Worm (Caenorhabditis elegans) whole organism, L1 larva: Measurements from ENCODE around the gene T05E12.6.

Experiments used
- C16A3.4 ChIP-seq: fragments of 150-350 bp; optimal IDR thresholded peaks from 2 replicates; lab custom pipeline; 2014; ENCODE audit warnings: missing biosample characterization, missing genetic modification characterization
- C34B4.2 ChIP-seq: sonication (generic microtip); optimal IDR thresholded peaks from 2 replicates; lab custom pipeline; 2017; ENCODE audit warnings: mild to moderate bottlenecking, missing genetic modification characterization, missing compliant biosample characterization
- ama-1 ChIP-seq: fragments of 150-350 bp; optimal IDR thresholded peaks from 2 replicates; lab custom pipeline; 2014
- blmp-1 ChIP-seq: fragments of 150-350 bp; optimal IDR thresholded peaks from 2 replicates; lab custom pipeline; 2014; ENCODE audit warnings: missing biosample characterization, missing genetic modification characterization
- ceh-63 ChIP-seq: fragments of 200-800 bp; sonication (Bioruptor generic); optimal IDR thresholded peaks from 2 replicates; lab custom pipeline; 2018; ENCODE audit warnings: mild to moderate bottlenecking, missing genetic modification characterization, missing compliant biosample characterization
- ceh-90 ChIP-seq: sonication (generic microtip); optimal IDR thresholded peaks from 2 replicates; lab custom pipeline; 2016; ENCODE audit warnings: missing genetic modification characterization, missing compliant biosample characterization
- efl-1 ChIP-seq, 4 experiments: fragments of 150-350 bp; optimal IDR thresholded peaks in 3 of 4; peaks in 1 of 4; 1 replicate in 1 of 4; 2 replicates in 3 of 4; lab custom pipeline; 2014; ENCODE audit warnings: missing biosample characterization in 2 of 4, missing genetic modification characterization in 2 of 4, missing genetic modification reagents in 2 of 4
- efl-3 ChIP-seq: fragments of 200-800 bp; sonication (Bioruptor generic); optimal IDR thresholded peaks from 2 replicates; lab custom pipeline; 2018; ENCODE audit warnings: mild to moderate bottlenecking, missing genetic modification characterization, missing compliant biosample characterization
- egl-13 ChIP-seq: sonication (generic microtip); optimal IDR thresholded peaks from 2 replicates; lab custom pipeline; 2016; ENCODE audit warnings: missing genotype, missing genetic modification reagents, missing genetic modification characterization, missing compliant biosample characterization
- egl-27 ChIP-seq, 2 experiments: fragments of 150-350 bp in 1 of 2; sonication (generic microtip); optimal IDR thresholded peaks; 3 replicates each; lab custom pipeline; 2017 to 2018; ENCODE audit warnings: missing biosample characterization in 2 of 2, missing genetic modification characterization in 2 of 2, missing genetic modification reagents in 2 of 2
- elt-2 ChIP-seq: sonication (generic microtip); optimal IDR thresholded peaks from 2 replicates; lab custom pipeline; 2016; ENCODE audit warnings: missing genetic modification characterization, mild to moderate bottlenecking, inconsistent platforms, missing compliant biosample characterization, missing genetic modification reagents
- fkh-10 ChIP-seq: sonication (generic microtip); optimal IDR thresholded peaks from 2 replicates; lab custom pipeline; 2017; ENCODE audit warnings: missing biosample characterization, missing genetic modification reagents, missing genetic modification characterization
- fos-1 ChIP-seq: fragments of 150-350 bp; optimal IDR thresholded peaks from 2 replicates; lab custom pipeline; 2014; ENCODE audit warnings: missing biosample characterization, missing genetic modification characterization
- hpl-2 ChIP-seq: fragments of 150-350 bp; optimal IDR thresholded peaks from 2 replicates; lab custom pipeline; 2014; ENCODE audit warnings: missing biosample characterization, missing genetic modification reagents, missing genetic modification characterization
- jun-1 ChIP-seq: fragments of 150-350 bp; optimal IDR thresholded peaks from 2 replicates; lab custom pipeline; 2014; ENCODE audit warnings: missing biosample characterization, missing genetic modification reagents, missing genetic modification characterization
- lin-35 ChIP-seq, 2 experiments: fragments of 150-350 bp; optimal IDR thresholded peaks; 2 replicates each; lab custom pipeline; 2014; ENCODE audit warnings: missing biosample characterization in 2 of 2, missing genetic modification characterization in 2 of 2, missing genetic modification reagents in 2 of 2
- lin-39 ChIP-seq: fragments of 150-350 bp; optimal IDR thresholded peaks from 2 replicates; lab custom pipeline; 2014; ENCODE audit warnings: missing biosample characterization, missing genetic modification reagents, missing genetic modification characterization
- nhr-12 ChIP-seq: sonication (generic microtip); optimal IDR thresholded peaks from 2 replicates; lab custom pipeline; 2017; ENCODE audit warnings: missing biosample characterization, missing genetic modification characterization
- nhr-20 ChIP-seq: sonication (generic microtip); optimal IDR thresholded peaks from 2 replicates; lab custom pipeline; 2016; ENCODE audit warnings: mild to moderate bottlenecking, missing genetic modification characterization, missing compliant biosample characterization
- nhr-237 ChIP-seq: fragments of 150-350 bp; optimal IDR thresholded peaks from 2 replicates; lab custom pipeline; 2014; ENCODE audit warnings: missing biosample characterization, missing genetic modification characterization
- nhr-71 ChIP-seq: sonication (generic microtip); optimal IDR thresholded peaks from 2 replicates; lab custom pipeline; 2016; ENCODE audit warnings: mild to moderate bottlenecking, missing genetic modification characterization, moderate library complexity, missing compliant biosample characterization
- nhr-84 ChIP-seq: sonication (generic microtip); optimal IDR thresholded peaks from 2 replicates; lab custom pipeline; 2017; ENCODE audit warnings: missing biosample characterization, missing genetic modification characterization
- nhr-85 ChIP-seq: sonication (generic microtip); peaks from one replicate; lab custom pipeline; 2016; ENCODE audit warnings: missing genetic modification characterization, inconsistent platforms, missing compliant biosample characterization
- pag-3 ChIP-seq: sonication (generic microtip); optimal IDR thresholded peaks from 2 replicates; lab custom pipeline; 2017; ENCODE audit warnings: missing genetic modification characterization, mild to moderate bottlenecking, missing compliant biosample characterization, antibody characterized with exemption, borderline replicate concordance; ENCODE audit not compliant: insufficient read depth
- snu-23 ChIP-seq: sonication (generic microtip); optimal IDR thresholded peaks from 2 replicates; lab custom pipeline; 2016; ENCODE audit warnings: missing genetic modification characterization, missing compliant biosample characterization
- unc-62 ChIP-seq: fragments of 150-350 bp; optimal IDR thresholded peaks from 2 replicates; lab custom pipeline; 2014; ENCODE audit warnings: missing biosample characterization, missing genetic modification reagents, missing genetic modification characterization
- ztf-11 ChIP-seq, 2 experiments: sonication (generic microtip); optimal IDR thresholded peaks; 2 replicates each; lab custom pipeline; 2016 to 2017; ENCODE audit warnings: missing genetic modification characterization in 2 of 2, missing biosample characterization in 1 of 2, missing compliant biosample characterization in 1 of 2
- ztf-4 ChIP-seq: fragments of 150-350 bp; optimal IDR thresholded peaks from 2 replicates; lab custom pipeline; 2014; ENCODE audit warnings: missing biosample characterization, missing genetic modification characterization

T05E12.6 gene

DNA sequence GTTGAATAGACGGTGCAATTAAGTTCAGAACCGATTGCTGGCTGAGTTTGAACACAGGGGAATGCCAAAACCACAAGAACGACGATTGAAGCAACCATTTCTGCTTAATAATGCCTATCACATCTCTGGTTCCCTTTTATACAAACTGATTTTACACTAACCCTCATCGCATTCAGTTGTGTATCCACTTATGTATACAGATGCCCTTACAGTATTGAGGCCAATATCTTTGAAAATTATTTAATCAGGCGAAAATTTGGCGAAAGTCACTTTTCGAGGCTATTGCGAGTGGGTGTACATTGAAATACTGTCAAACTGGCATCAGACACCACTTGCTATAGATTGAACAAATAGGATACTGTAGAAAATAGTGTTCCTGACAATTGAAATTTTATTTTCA is 9.4 kb upstream of the T05E12.6 start, which contains the start of the genes ZK218.3 and ZK218.4:
TSS of gene ZK218.3 (minus strand) at position 101 of the 400 bp plus-strand sequence.
TSS of gene ZK218.4 (plus strand) at position 186 of the 400 bp plus-strand sequence.
- TF ChIP-seq efl-1 (optimal IDR thresholded peaks at IDR 0.05; lab: Kevin White, UChicago) (no peak), efl-1 (GFP tag; optimal IDR thresholded peaks at IDR 0.05 in 1 of 2; lab: Kevin White, UChicago) (peak in 1 of 2 experiments; percentile 34), blmp-1 (tag; lab: Kevin White, UChicago) (no peak)

DNA sequence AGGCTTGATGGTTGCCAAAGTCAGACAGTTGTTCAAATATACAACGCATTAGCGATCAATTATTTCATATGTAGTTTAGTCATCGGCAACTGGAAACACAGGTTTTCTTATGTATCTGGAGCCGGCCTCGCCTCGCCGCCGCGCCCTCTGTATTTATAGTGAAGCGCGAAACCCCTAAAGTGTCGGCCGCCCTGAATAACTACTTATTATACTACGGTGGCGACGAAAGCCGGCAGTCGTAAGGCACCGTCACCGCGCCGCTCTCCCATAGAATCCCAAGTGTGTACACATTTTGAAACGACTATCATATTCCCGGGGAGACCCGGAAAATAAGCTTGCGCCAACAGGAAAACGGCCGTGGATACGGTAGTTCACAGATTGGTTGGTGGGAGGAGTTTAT is 5.3 kb upstream of the T05E12.6 start:
- TF ChIP-seq C34B4.2 (tag; lab: Kevin White, UChicago) (no peak), unc-62 (GFP tag; lab: Kevin White, UChicago) (no peak), lin-35 (GFP tag; optimal IDR thresholded peaks at IDR 0.05; lab: Kevin White, UChicago) (no peak), blmp-1 (tag; lab: Kevin White, UChicago) (no peak), pag-3 (tag; lab: Kevin White, UChicago) (no peak), fkh-10 (GFP tag; lab: Kevin White, UChicago) (no peak), fos-1 (tag; lab: Kevin White, UChicago) (no peak), nhr-12 (tag; lab: Kevin White, UChicago) (no peak), egl-13 (tag; lab: Kevin White, UChicago) (no peak), snu-23 (no peak), C16A3.4 (tag; lab: Kevin White, UChicago) (no peak), efl-1 (optimal IDR thresholded peaks at IDR 0.05; lab: Kevin White, UChicago) (no peak), efl-1 (GFP tag; optimal IDR thresholded peaks at IDR 0.05 in 1 of 2; lab: Kevin White, UChicago) (no peak), ztf-4 (tag; lab: Kevin White, UChicago) (no peak), ama-1 (lab: Kevin White, UChicago) (no peak), ztf-11 (tag; optimal IDR thresholded peaks at IDR 0.05; lab: Kevin White, UChicago) (no peak), nhr-85 (tag; lab: Kevin White, UChicago) (no peak), ceh-63 (GFP tag; lab: Kevin White, UChicago) (no peak), nhr-71 (tag; lab: Kevin White, UChicago) (no peak)

DNA sequence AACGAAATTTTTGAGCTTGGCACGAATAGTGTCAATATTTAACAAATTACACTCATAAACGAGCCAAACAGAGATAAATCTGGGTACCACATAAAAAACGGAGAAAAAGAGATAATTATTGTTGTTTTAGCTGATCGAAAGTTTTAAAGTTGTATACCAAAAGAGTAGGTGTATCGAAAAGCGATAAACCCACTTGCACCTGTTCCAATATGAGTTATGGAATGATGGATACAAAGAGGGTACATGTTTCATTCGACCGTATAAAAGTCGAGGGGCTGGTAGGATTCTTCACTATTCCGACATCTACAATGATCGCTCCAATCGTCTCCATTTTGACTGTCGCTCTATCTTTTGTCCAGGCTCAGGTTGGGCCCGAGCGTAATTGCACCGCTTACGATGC is 3.0 kb upstream of the T05E12.6 start, which contains the start of gene ZK218.1:
TSS of gene ZK218.1 (plus strand) at position 301 of the 400 bp plus-strand sequence.
- TF ChIP-seq nhr-237, result no peak
- TF ChIP-seq efl-1 (optimal IDR thresholded peaks at IDR 0.05; lab: Kevin White, UChicago), result no peak
- TF ChIP-seq efl-1 (GFP tag; optimal IDR thresholded peaks at IDR 0.05 in 1 of 2; lab: Kevin White, UChicago), result peak in 1 of 2 experiments; percentile 35

DNA sequence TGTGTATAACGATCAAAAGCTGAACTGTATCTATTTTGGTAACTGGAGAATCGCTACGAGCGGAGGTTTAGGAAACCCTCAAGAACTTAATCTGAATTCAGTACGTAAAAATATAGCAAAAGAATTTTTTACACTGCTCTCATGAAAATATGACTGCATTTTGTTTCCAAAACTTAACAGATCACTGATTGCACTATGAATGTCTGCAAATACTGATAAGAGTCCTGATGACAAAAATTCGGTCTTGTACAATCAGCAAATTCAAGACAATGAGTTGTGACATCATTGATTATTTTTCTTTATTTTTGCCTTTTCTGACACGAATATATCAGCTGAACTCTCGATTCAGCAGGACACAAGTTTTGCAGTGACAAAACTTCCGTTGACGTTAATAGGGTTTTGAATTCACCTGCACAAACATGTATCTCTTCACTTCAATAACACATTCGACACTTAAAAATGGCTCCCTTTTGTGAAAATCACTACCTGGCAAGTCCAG is 738 bp upstream of the T05E12.6 start, which contains the start of gene srh-237:
TSS of gene srh-237 (plus strand) at position 449 of the 499 bp plus-strand sequence.
- TF ChIP-seq lin-39 (no peak), elt-2 (peak; percentile 74)

DNA sequence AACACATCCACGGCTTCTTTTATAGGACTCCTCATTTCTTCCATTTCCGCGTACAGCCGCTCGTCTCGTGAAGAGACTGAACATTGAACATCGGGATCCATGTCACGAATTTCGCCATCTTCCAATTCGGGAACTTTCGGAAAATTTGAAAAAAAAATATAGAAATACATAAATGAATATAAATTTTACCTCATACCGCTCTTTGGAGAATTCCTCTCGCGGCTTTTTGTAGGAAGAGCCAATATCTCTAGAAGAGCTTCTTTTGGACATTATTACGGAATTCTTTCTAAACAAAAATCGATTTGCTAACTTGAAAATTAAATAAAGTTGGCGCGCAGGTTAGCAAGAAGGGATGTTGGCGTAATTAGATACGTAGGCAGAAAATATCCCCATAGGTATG is 6.5 kb downstream of the T05E12.6 start, which contains the start of gene T05E12.9:
TSS of gene T05E12.9 (minus strand) at position 101 of the 400 bp plus-strand sequence.
- no peak for TF ChIP-seq fkh-10 (GFP tag; lab: Kevin White, UChicago)
- TF ChIP-seq hpl-2 (GFP tag; lab: Kevin White, UChicago), result no peak
- TF ChIP-seq, all 84 proteins: peak for 0

DNA sequence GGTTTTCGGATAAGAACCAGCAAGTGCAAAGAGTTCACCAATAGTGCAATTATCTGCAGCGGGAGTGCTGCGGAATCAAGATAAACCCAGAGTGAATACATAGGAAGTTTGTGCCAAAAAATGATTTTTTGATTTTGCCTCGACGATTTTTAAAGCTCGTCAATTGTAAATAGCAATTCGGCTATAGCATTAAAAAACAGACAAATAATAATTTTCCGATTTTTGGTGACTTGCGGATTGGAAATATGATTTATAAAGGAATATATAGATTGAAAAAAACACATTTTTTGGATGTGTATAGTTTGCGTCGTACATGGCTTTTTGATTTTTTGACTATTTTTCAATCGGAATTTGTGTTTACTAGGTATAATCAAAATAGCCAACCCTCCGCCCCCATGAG is 9.4 kb downstream of the T05E12.6 start, which contains the start of gene srw-20:
TSS of gene srw-20 (minus strand) at position 101 of the 400 bp plus-strand sequence.
- TF ChIP-seq fos-1 (tag; lab: Kevin White, UChicago) (no peak), ceh-90 (no peak), egl-27 (tag; optimal IDR thresholded peaks at IDR 0.05; lab: Kevin White, UChicago) (no peak), jun-1 (no peak), nhr-20 (tag; lab: Kevin White, UChicago) (no peak), ztf-11 (tag; optimal IDR thresholded peaks at IDR 0.05; lab: Kevin White, UChicago) (no peak), nhr-85 (tag; lab: Kevin White, UChicago) (no peak), nhr-12 (tag; lab: Kevin White, UChicago) (no peak), efl-3 (no peak), nhr-84 (tag; lab: Kevin White, UChicago) (no peak)
